Worm (Caenorhabditis elegans) whole organism, L3 larva: ENCODE measurements around the gene srg-27.

Experiments used
- ama-1 ChIP-seq: fragments of 150-350 bp; optimal IDR thresholded peaks from 2 replicates; lab custom pipeline; 2018
- lin-15B ChIP-seq: fragments of 150-350 bp; optimal IDR thresholded peaks from 2 replicates; lab custom pipeline; 2014; ENCODE audit warnings: missing biosample characterization, missing genetic modification characterization
- unc-62 ChIP-seq: fragments of 150-350 bp; sonication (generic microtip); optimal IDR thresholded peaks from 4 replicates; lab custom pipeline; 2014; ENCODE audit warnings: missing biosample characterization, missing genetic modification reagents, missing genetic modification characterization

ce11 chrV:5339497-5339896 is at the start of gene srg-27:
- TF ChIP-seq unc-62 (no peak), lin-15B (tag; lab: Kevin White, UChicago) (no peak), ama-1 (lab: Kevin White, UChicago) (no peak)
